Fruit fly (Drosophila melanogaster) whole organism, prepupa: ENCODE measurements around the gene nAChRalpha6.

ENCODE experiments used
- CG10669 ChIP-seq: fragments of 200-800 bp; sonication (Bioruptor generic); optimal IDR thresholded peaks from 3 replicates; lab custom pipeline; 2018; ENCODE audit warnings: missing biosample characterization, mild to moderate bottlenecking, missing genetic modification characterization, moderate library complexity
- CG11294 ChIP-seq: fragments of 200-800 bp; sonication (Bioruptor generic); IDR thresholded peaks from 2 replicates; pipeline ENCODE4 v1.3.6; 2022; ENCODE audit warnings: missing biosample characterization, missing genetic modification characterization
- CG11762 ChIP-seq: fragments of 200-800 bp; sonication (Bioruptor generic); optimal IDR thresholded peaks from 3 replicates; lab custom pipeline; 2016; ENCODE audit warnings: missing biosample characterization, missing genetic modification characterization; ENCODE audit not compliant: insufficient read depth
- CG11902 ChIP-seq: fragments of 200-800 bp; sonication (Bioruptor generic); optimal IDR thresholded peaks from 3 replicates; lab custom pipeline; 2016; ENCODE audit warnings: missing biosample characterization, missing genetic modification characterization
- CG15336 ChIP-seq: fragments of 200-800 bp; sonication (Bioruptor generic); IDR thresholded peaks from 2 replicates; pipeline ENCODE4 v1.3.6; 2022; ENCODE audit warnings: missing biosample characterization, missing genetic modification characterization
- CG31627 ChIP-seq: fragments of 200-800 bp; sonication (Bioruptor generic); optimal IDR thresholded peaks from 3 replicates; lab custom pipeline; 2016; ENCODE audit warnings: missing biosample characterization, missing genetic modification characterization
- CG32006 ChIP-seq: fragments of 200-800 bp; sonication (Bioruptor generic); optimal IDR thresholded peaks from 3 replicates; lab custom pipeline; 2017; ENCODE audit warnings: missing biosample characterization, mild to moderate bottlenecking, missing genetic modification characterization
- CG4318 ChIP-seq: fragments of 200-800 bp; sonication (Bioruptor generic); optimal IDR thresholded peaks from 3 replicates; lab custom pipeline; 2017; ENCODE audit warnings: missing biosample characterization, mild to moderate bottlenecking, missing genetic modification characterization
- CG6276 ChIP-seq: fragments of 200-800 bp; sonication (Bioruptor generic); optimal IDR thresholded peaks from 2 replicates; lab custom pipeline; 2017; ENCODE audit warnings: missing biosample characterization, mild to moderate bottlenecking, missing genetic modification characterization
- CG6808 ChIP-seq: fragments of 200-800 bp; sonication (Bioruptor generic); optimal IDR thresholded peaks from 3 replicates; lab custom pipeline; 2017; ENCODE audit warnings: missing biosample characterization, missing genetic modification characterization, mild to moderate bottlenecking, moderate library complexity, missing genetic modification reagents
- CG6854 ChIP-seq: fragments of 200-800 bp; sonication (Bioruptor generic); optimal IDR thresholded peaks from 2 replicates; lab custom pipeline; 2017; ENCODE audit warnings: missing biosample characterization, mild to moderate bottlenecking, missing genetic modification characterization
- CG7368 ChIP-seq: fragments of 200-800 bp; sonication (Bioruptor generic); optimal IDR thresholded peaks from 3 replicates; lab custom pipeline; 2016; ENCODE audit warnings: missing biosample characterization, missing genetic modification characterization
- CG8319 ChIP-seq: fragments of 200-800 bp; sonication (Bioruptor generic); optimal IDR thresholded peaks from 3 replicates; lab custom pipeline; 2016; ENCODE audit warnings: missing biosample characterization, missing genetic modification characterization
- CG8632 ChIP-seq: fragments of 200-800 bp; sonication (Bioruptor generic); optimal IDR thresholded peaks from 3 replicates; lab custom pipeline; 2016; ENCODE audit warnings: missing biosample characterization, missing genetic modification characterization
- CG9139 ChIP-seq: fragments of 200-800 bp; sonication (Bioruptor generic); optimal IDR thresholded peaks from 3 replicates; lab custom pipeline; 2017; ENCODE audit warnings: missing biosample characterization, mild to moderate bottlenecking, missing genetic modification characterization
- Eip75B ChIP-seq: fragments of 200-800 bp; sonication (Bioruptor generic); optimal IDR thresholded peaks from 3 replicates; lab custom pipeline; 2016; ENCODE audit warnings: missing biosample characterization, missing genetic modification characterization
- Eip78C ChIP-seq: fragments of 200-800 bp; sonication (Bioruptor generic); peaks from one replicate; lab custom pipeline; 2016; ENCODE audit warnings: missing biosample characterization, missing genetic modification characterization
- Eip93F ChIP-seq: fragments of 200-800 bp; sonication (Bioruptor generic); optimal IDR thresholded peaks from 2 replicates; lab custom pipeline; 2016; ENCODE audit warnings: missing biosample characterization, mild to moderate bottlenecking, missing genetic modification characterization
- Gug ChIP-seq: fragments of 200-800 bp; sonication (Bioruptor generic); IDR thresholded peaks from 2 replicates; pipeline ENCODE4 v1.3.6; 2022; ENCODE audit warnings: missing biosample characterization, missing genetic modification characterization
- Hr39 ChIP-seq: fragments of 200-800 bp; sonication (Bioruptor generic); optimal IDR thresholded peaks from 2 replicates; lab custom pipeline; 2016; ENCODE audit warnings: missing biosample characterization, missing genetic modification characterization
- Hr4 ChIP-seq: fragments of 200-800 bp; sonication (Bioruptor generic); optimal IDR thresholded peaks from 3 replicates; lab custom pipeline; 2016; ENCODE audit warnings: missing biosample characterization, missing genetic modification characterization
- Met ChIP-seq: fragments of 200-800 bp; sonication (Bioruptor generic); optimal IDR thresholded peaks from 3 replicates; lab custom pipeline; 2016; ENCODE audit warnings: missing biosample characterization, missing genetic modification characterization
- OdsH ChIP-seq: fragments of 200-800 bp; sonication (Bioruptor generic); optimal IDR thresholded peaks from 3 replicates; lab custom pipeline; 2016; ENCODE audit warnings: missing biosample characterization, missing genetic modification characterization
- Smox ChIP-seq: fragments of 200-800 bp; sonication (Bioruptor generic); optimal IDR thresholded peaks from 3 replicates; lab custom pipeline; 2016; ENCODE audit warnings: missing biosample characterization, missing genetic modification characterization
- Sox102F ChIP-seq: fragments of 200-800 bp; sonication (Bioruptor generic); optimal IDR thresholded peaks from 2 replicates; lab custom pipeline; 2016; ENCODE audit warnings: missing biosample characterization, mild to moderate bottlenecking, missing genetic modification characterization
- Sox14 ChIP-seq: fragments of 200-800 bp; sonication (Bioruptor generic); optimal IDR thresholded peaks from 3 replicates; lab custom pipeline; 2016; ENCODE audit warnings: missing biosample characterization, missing genetic modification characterization
- achi ChIP-seq: fragments of 200-800 bp; sonication (Bioruptor generic); optimal IDR thresholded peaks from 3 replicates; lab custom pipeline; 2016; ENCODE audit warnings: missing biosample characterization, missing genetic modification characterization
- acj6 ChIP-seq: fragments of 200-800 bp; sonication (Bioruptor generic); optimal IDR thresholded peaks from 3 replicates; lab custom pipeline; 2016; ENCODE audit warnings: missing biosample characterization, missing genetic modification characterization
- dac ChIP-seq: fragments of 200-800 bp; sonication (Bioruptor generic); optimal IDR thresholded peaks from 2 replicates; lab custom pipeline; 2017; ENCODE audit warnings: missing biosample characterization, mild to moderate bottlenecking, missing genetic modification characterization
- eg ChIP-seq: fragments of 200-800 bp; sonication (Bioruptor generic); IDR thresholded peaks from 3 replicates; pipeline ENCODE4 v1.3.6; 2022; ENCODE audit warnings: missing biosample characterization, missing genetic modification characterization
- fd59A ChIP-seq: fragments of 200-800 bp; sonication (Bioruptor generic); optimal IDR thresholded peaks from 2 replicates; lab custom pipeline; 2017; ENCODE audit warnings: missing biosample characterization, mild to moderate bottlenecking, missing genetic modification characterization, missing genetic modification reagents
- fkh ChIP-seq: fragments of 200-800 bp; sonication (Bioruptor generic); optimal IDR thresholded peaks from 3 replicates; lab custom pipeline; 2017; ENCODE audit warnings: missing biosample characterization, mild to moderate bottlenecking, missing genetic modification characterization, moderate library complexity
- net ChIP-seq: fragments of 200-800 bp; sonication (Bioruptor generic); optimal IDR thresholded peaks from 3 replicates; lab custom pipeline; 2016; ENCODE audit warnings: missing biosample characterization, missing genetic modification characterization
- pdm3 ChIP-seq: fragments of 200-800 bp; sonication (Bioruptor generic); optimal IDR thresholded peaks from 3 replicates; lab custom pipeline; 2016; ENCODE audit warnings: missing biosample characterization, missing genetic modification characterization
- spab ChIP-seq: fragments of 200-800 bp; sonication (Bioruptor generic); optimal IDR thresholded peaks from 2 replicates; lab custom pipeline; 2017; ENCODE audit warnings: missing biosample characterization, mild to moderate bottlenecking, missing genetic modification characterization, missing genetic modification reagents
- ss ChIP-seq, 2 experiments: fragments of 200-800 bp; sonication (Bioruptor generic); optimal IDR thresholded peaks; 2 replicates in 1 of 2; 3 replicates in 1 of 2; lab custom pipeline; 2017 to 2018; ENCODE audit warnings: mild to moderate bottlenecking in 2 of 2, missing biosample characterization in 2 of 2, missing genetic modification characterization in 2 of 2, moderate library complexity in 1 of 2
- svp ChIP-seq: fragments of 200-800 bp; sonication (Bioruptor generic); peaks from one replicate; lab custom pipeline; 2016; ENCODE audit warnings: missing biosample characterization, missing genetic modification characterization
- topi ChIP-seq: fragments of 200-800 bp; sonication (Bioruptor generic); optimal IDR thresholded peaks from 3 replicates; lab custom pipeline; 2016; ENCODE audit warnings: missing biosample characterization, missing genetic modification characterization
- vri ChIP-seq: fragments of 200-800 bp; sonication (Bioruptor generic); optimal IDR thresholded peaks from 3 replicates; lab custom pipeline; 2016; ENCODE audit warnings: missing biosample characterization, mild to moderate bottlenecking, missing genetic modification characterization

The nAChRalpha6 gene

dm6 chr2L:9782176-9782581 lies 103.9 kb downstream of the nAChRalpha6 start, which contains the start of gene IP3K1 (continued):
- TF ChIP-seq Eip93F (GFP tag; lab: Kevin White, UChicago) (peak; percentile 62), fkh (GFP tag; lab: Kevin White, UChicago) (peak; percentile 54), CG8319 (GFP tag; lab: Kevin White, UChicago) (no peak), Met (GFP tag; lab: Kevin White, UChicago) (no peak), CG9139 (peak; percentile 77), Hr4 (GFP tag; lab: Kevin White, UChicago) (no peak), Gug (0 out of 2 replicates have a peak, but pooled peaks have one; percentile 42), Smox (GFP tag; lab: Kevin White, UChicago) (no peak)

dm6 chr2L:9779754-9780153 lies 106.3 kb downstream of the nAChRalpha6 start:
- peak; percentile 90 for TF ChIP-seq svp (GFP tag; lab: Kevin White, UChicago)
- peak; percentile 7 for TF ChIP-seq CG6808 (GFP tag; lab: Kevin White, UChicago)
- no peak for TF ChIP-seq topi (GFP tag; lab: Kevin White, UChicago)
- no peak for TF ChIP-seq Hr39 (GFP tag; lab: Kevin White, UChicago)
- peak; percentile 5 for TF ChIP-seq net (GFP tag; lab: Kevin White, UChicago)
- peak; percentile 46 for TF ChIP-seq Sox14
- TF ChIP-seq ss (GFP tag; optimal IDR thresholded peaks at IDR 0.05; lab: Kevin White, UChicago): peak; percentile 37 to 65
- TF ChIP-seq CG11762 (GFP tag; lab: Kevin White, UChicago): no peak
- no peak for TF ChIP-seq CG11294 (GFP tag; lab: Robert Waterston, UW)

dm6 chr2L:9779147-9779546 lies 106.9 kb downstream of the nAChRalpha6 start:
- TF ChIP-seq CG31627 (GFP tag; lab: Kevin White, UChicago) (no peak), CG32006 (peak; percentile 68), CG6276 (GFP tag; lab: Kevin White, UChicago) (no peak), Eip75B (GFP tag; lab: Kevin White, UChicago) (peak; percentile 22), dac (GFP tag; lab: Kevin White, UChicago) (peak; percentile 0), CG11294 (GFP tag; lab: Robert Waterston, UW) (no peak), CG6808 (GFP tag; lab: Kevin White, UChicago) (no peak), Hr4 (GFP tag; lab: Kevin White, UChicago) (peak; percentile 49), achi (GFP tag; lab: Kevin White, UChicago) (no peak), CG7368 (GFP tag; lab: Kevin White, UChicago) (no peak), Eip78C (GFP tag; lab: Kevin White, UChicago) (peak; percentile 44), acj6 (peak; percentile 12), Sox14 (peak; percentile 7), vri (GFP tag; lab: Kevin White, UChicago) (no peak), OdsH (GFP tag; lab: Kevin White, UChicago) (peak; percentile 13), Sox102F (GFP tag; lab: Kevin White, UChicago) (peak; percentile 15), CG11902 (no peak), CG15336 (GFP tag; lab: Robert Waterston, UW) (peak; percentile 49; the same call in 1 of the 2 replicates), pdm3 (GFP tag; lab: Kevin White, UChicago) (peak; percentile 14), Met (GFP tag; lab: Kevin White, UChicago) (peak; percentile 3)

dm6 chr2L:9778416-9778815 lies 107.6 kb downstream of the nAChRalpha6 start:
- no peak for TF ChIP-seq CG4318
- TF ChIP-seq CG10669 (GFP tag; lab: Kevin White, UChicago): no peak
- TF ChIP-seq CG7368 (GFP tag; lab: Kevin White, UChicago): no peak
- TF ChIP-seq CG31627 (GFP tag; lab: Kevin White, UChicago): no peak
- TF ChIP-seq fkh (GFP tag; lab: Kevin White, UChicago): peak; percentile 37
- TF ChIP-seq dac (GFP tag; lab: Kevin White, UChicago): no peak
- no peak for TF ChIP-seq fd59A (GFP tag; lab: Kevin White, UChicago)
- no peak for TF ChIP-seq eg (GFP tag; lab: Robert Waterston, UW)
- TF ChIP-seq CG8632 (GFP tag; lab: Kevin White, UChicago): no peak
- no peak for TF ChIP-seq CG6854 (GFP tag; lab: Kevin White, UChicago)
- peak; percentile 67 for TF ChIP-seq svp (GFP tag; lab: Kevin White, UChicago)
- no peak for TF ChIP-seq spab (GFP tag; lab: Kevin White, UChicago)
